Fruit fly (Drosophila melanogaster) whole organism, pupa: ENCODE measurements around the gene CG18746.
A peak's percentile ranks its signal among the peaks of the same experiment; 100 is the strongest.

ENCODE experiments used
- CG10348 ChIP-seq: fragments of 200-800 bp; sonication (Bioruptor generic); IDR thresholded peaks from 2 replicates; pipeline ENCODE4 v1.3.6; 2022; ENCODE audit warnings: missing biosample characterization, missing genetic modification characterization
- CG12605 ChIP-seq: fragments of 200-800 bp; sonication (Bioruptor generic); IDR thresholded peaks from 2 replicates; pipeline ENCODE4 v1.3.6; 2022; ENCODE audit warnings: missing biosample characterization, missing genetic modification characterization
- CG13204 ChIP-seq: fragments of 200-800 bp; sonication (Bioruptor generic); optimal IDR thresholded peaks from 2 replicates; lab custom pipeline; 2018; ENCODE audit warnings: missing biosample characterization, mild to moderate bottlenecking, missing genetic modification characterization, moderate library complexity
- CG14655 ChIP-seq: fragments of 200-800 bp; sonication (Bioruptor generic); optimal IDR thresholded peaks from 3 replicates; lab custom pipeline; 2017; ENCODE audit warnings: mild to moderate bottlenecking, missing biosample characterization, missing genetic modification reagents, missing genetic modification characterization
- CG15710 ChIP-seq: fragments of 200-800 bp; sonication (Bioruptor generic); optimal IDR thresholded peaks from 2 replicates; lab custom pipeline; 2018; ENCODE audit warnings: missing biosample characterization, mild to moderate bottlenecking, missing genetic modification characterization, moderate library complexity
- CG17806 ChIP-seq: fragments of 200-800 bp; sonication (Bioruptor generic); optimal IDR thresholded peaks from 2 replicates; lab custom pipeline; 2018; ENCODE audit warnings: missing biosample characterization, mild to moderate bottlenecking, missing genetic modification characterization, moderate library complexity
- CG32121 ChIP-seq: fragments of 200-800 bp; sonication (Bioruptor generic); IDR thresholded peaks from 2 replicates; pipeline ENCODE4 v1.3.6; 2022; ENCODE audit warnings: missing biosample characterization, missing genetic modification characterization
- CG34367 ChIP-seq: fragments of 200-800 bp; sonication (Bioruptor generic); optimal IDR thresholded peaks from 2 replicates; lab custom pipeline; 2018; ENCODE audit warnings: missing biosample characterization, mild to moderate bottlenecking, missing genetic modification characterization
- CG4496 ChIP-seq: fragments of 200-800 bp; sonication (Bioruptor generic); IDR thresholded peaks from 3 replicates; pipeline ENCODE4 v1.3.6; 2022; ENCODE audit warnings: missing biosample characterization, missing genetic modification characterization
- CG8159 ChIP-seq: fragments of 200-800 bp; sonication (Bioruptor generic); optimal IDR thresholded peaks from 3 replicates; lab custom pipeline; 2018; ENCODE audit warnings: missing biosample characterization, mild to moderate bottlenecking, missing genetic modification characterization, moderate library complexity
- CG8301 ChIP-seq: fragments of 200-800 bp; sonication (Bioruptor generic); optimal IDR thresholded peaks from 2 replicates; lab custom pipeline; 2018; ENCODE audit warnings: missing biosample characterization, mild to moderate bottlenecking, missing genetic modification characterization
- CG9948 ChIP-seq: fragments of 200-800 bp; sonication (Bioruptor generic); optimal IDR thresholded peaks from 2 replicates; lab custom pipeline; 2018; ENCODE audit warnings: missing biosample characterization, mild to moderate bottlenecking, missing genetic modification characterization, moderate library complexity
- D1 ChIP-seq: fragments of 200-800 bp; sonication (Bioruptor generic); optimal IDR thresholded peaks from 2 replicates; lab custom pipeline; 2018; ENCODE audit warnings: missing biosample characterization, mild to moderate bottlenecking, missing genetic modification characterization, moderate library complexity
- EcR ChIP-seq: fragments of 200-800 bp; sonication (Bioruptor generic); optimal IDR thresholded peaks from 3 replicates; lab custom pipeline; 2019; ENCODE audit warnings: missing biosample characterization, missing genetic modification characterization, mild to moderate bottlenecking, moderate library complexity, missing genetic modification reagents
- Ets98B ChIP-seq: fragments of 200-800 bp; sonication (Bioruptor generic); IDR thresholded peaks from 2 replicates; pipeline ENCODE4 v1.3.6; 2022; ENCODE audit warnings: missing biosample characterization, missing genetic modification characterization
- Pif1A ChIP-seq: fragments of 200-800 bp; sonication (Bioruptor generic); optimal IDR thresholded peaks from 3 replicates; lab custom pipeline; 2016; ENCODE audit warnings: missing biosample characterization, missing genetic modification characterization
- Pif1B ChIP-seq: fragments of 200-800 bp; sonication (Bioruptor generic); optimal IDR thresholded peaks from 3 replicates; lab custom pipeline; 2016; ENCODE audit warnings: missing biosample characterization, missing genetic modification characterization
- Snoo ChIP-seq: fragments of 200-800 bp; sonication (Bioruptor generic); optimal IDR thresholded peaks from 3 replicates; lab custom pipeline; 2017; ENCODE audit warnings: missing biosample characterization, mild to moderate bottlenecking, missing genetic modification characterization, inconsistent platforms
- fd96Ca ChIP-seq: fragments of 200-800 bp; sonication (Bioruptor generic); IDR thresholded peaks from 3 replicates; pipeline ENCODE4 v1.3.6; 2022; ENCODE audit warnings: missing biosample characterization, missing genetic modification characterization
- gl ChIP-seq: fragments of 200-800 bp; sonication (Bioruptor generic); optimal IDR thresholded peaks from 2 replicates; lab custom pipeline; 2018; ENCODE audit warnings: missing biosample characterization, mild to moderate bottlenecking, missing genetic modification characterization
- rn ChIP-seq: fragments of 200-800 bp; sonication (Bioruptor generic); IDR thresholded peaks from 2 replicates; pipeline ENCODE4 v1.3.6; 2022; ENCODE audit warnings: missing biosample characterization, missing genetic modification characterization

Gene CG18746

DNA sequence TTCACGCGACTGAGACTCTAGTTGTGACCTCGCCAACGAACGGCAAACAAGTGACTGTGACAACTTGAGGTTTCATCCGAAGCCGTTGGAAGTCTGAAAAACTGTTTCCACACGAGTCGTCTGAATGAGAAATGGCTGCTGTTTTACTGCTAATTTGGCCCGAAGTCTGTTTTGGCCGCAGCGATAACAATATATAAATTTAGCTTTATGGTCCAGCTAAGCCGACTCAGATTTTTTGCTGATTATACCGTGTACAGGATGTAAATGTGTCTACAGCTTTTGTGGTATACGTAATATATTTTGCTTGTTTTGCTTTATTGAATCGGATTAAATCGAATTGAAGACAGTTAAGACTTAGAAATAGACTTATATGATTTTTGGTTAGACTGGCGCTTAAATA is 14.3 kb upstream of the CG18746 start, which contains the start of gene CG18268:
CG18268 (minus strand) TSS at position 101 of the 400 bp plus-strand sequence.
- no peak for TF ChIP-seq CG34367 (tag; lab: Kevin White, UChicago)
- TF ChIP-seq CG4496 (GFP tag; lab: Robert Waterston, UW), result no peak
- no peak for TF ChIP-seq fd96Ca (GFP tag; lab: Robert Waterston, UW)
- TF ChIP-seq CG9948 (tag; lab: Kevin White, UChicago), result no peak
- TF ChIP-seq gl (tag; lab: Kevin White, UChicago), result no peak
- no peak for TF ChIP-seq EcR
- TF ChIP-seq CG8301 (tag; lab: Kevin White, UChicago), result no peak
- no peak for TF ChIP-seq Pif1B
- TF ChIP-seq CG10348 (GFP tag; lab: Robert Waterston, UW), result no peak
- TF ChIP-seq CG13204, result no peak
- TF ChIP-seq D1 (tag; lab: Kevin White, UChicago), result no peak
- no peak for TF ChIP-seq CG12605 (GFP tag; lab: Robert Waterston, UW)
- TF ChIP-seq rn, result no peak
- TF ChIP-seq Pif1A (GFP tag; lab: Kevin White, UChicago), result no peak

DNA sequence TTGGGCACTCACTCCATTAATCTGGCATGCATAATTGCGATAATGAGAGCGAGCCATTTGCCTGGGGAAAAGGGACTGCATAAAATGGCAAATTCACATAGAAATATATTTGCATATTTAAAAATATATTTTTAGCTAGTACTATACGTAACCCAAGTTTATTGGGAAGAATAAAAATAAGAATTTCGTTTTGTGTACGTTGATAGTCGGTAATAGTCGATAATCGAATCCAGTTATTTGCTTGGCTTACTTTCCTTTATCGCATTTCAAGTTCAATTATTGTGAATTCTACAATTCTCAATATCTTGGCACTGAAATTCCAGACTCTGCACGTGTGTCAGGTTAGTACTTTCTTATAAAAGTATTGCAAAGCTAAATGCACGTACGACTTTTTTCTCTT is 12.7 kb upstream of the CG18746 start, which contains the start of gene CG3014:
CG3014 (minus strand) TSS at position 101 of the 400 bp plus-strand sequence.
- TF ChIP-seq CG14655 (GFP tag; lab: Kevin White, UChicago), result no peak
- no peak for TF ChIP-seq fd96Ca (GFP tag; lab: Robert Waterston, UW)
- no peak for TF ChIP-seq CG12605 (GFP tag; lab: Robert Waterston, UW)
- no peak for TF ChIP-seq Pif1A (GFP tag; lab: Kevin White, UChicago)
- TF ChIP-seq CG32121 (GFP tag; lab: Robert Waterston, UW), result no peak
- TF ChIP-seq Snoo (tag; lab: Kevin White, UChicago), result no peak
- TF ChIP-seq CG8159 (tag; lab: Kevin White, UChicago), result no peak
- no peak for TF ChIP-seq EcR
- no peak for TF ChIP-seq rn
- TF ChIP-seq CG17806 (tag; lab: Kevin White, UChicago), result no peak
- no peak for TF ChIP-seq Pif1B
- TF ChIP-seq D1 (tag; lab: Kevin White, UChicago), result no peak
- no peak for TF ChIP-seq gl (tag; lab: Kevin White, UChicago)
- TF ChIP-seq Ets98B (GFP tag; lab: Robert Waterston, UW), result no peak
- no peak for TF ChIP-seq CG4496 (GFP tag; lab: Robert Waterston, UW)
- TF ChIP-seq CG34367 (tag; lab: Kevin White, UChicago), result no peak
- no peak for TF ChIP-seq CG8301 (tag; lab: Kevin White, UChicago)
- no peak for TF ChIP-seq CG15710 (tag; lab: Kevin White, UChicago)
- TF ChIP-seq CG13204, result no peak
- TF ChIP-seq CG9948 (tag; lab: Kevin White, UChicago), result no peak

DNA sequence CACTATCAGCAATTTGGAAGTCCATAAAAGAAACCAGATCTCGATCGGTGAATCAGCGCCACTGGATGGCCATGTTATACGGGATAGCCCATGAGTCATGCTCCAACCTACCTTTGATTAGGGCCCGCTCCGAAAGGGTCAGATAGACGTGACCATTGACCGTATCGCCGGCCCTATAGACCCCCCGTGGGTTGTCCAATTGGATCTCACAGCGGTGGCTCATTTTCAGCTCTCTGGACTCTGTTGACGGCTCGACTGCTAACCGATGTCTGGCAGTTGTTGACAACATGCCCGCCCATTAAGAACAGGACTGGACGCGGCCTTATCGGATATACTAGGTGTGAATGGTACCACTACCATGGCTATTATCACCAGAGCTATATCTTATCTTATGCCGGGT is 8.5 kb upstream of the CG18746 start, which contains the start of gene CG18744:
CG18744 (minus strand) TSS at position 247 of the 400 bp plus-strand sequence.
- no peak for TF ChIP-seq CG8301 (tag; lab: Kevin White, UChicago)
- no peak for TF ChIP-seq Ets98B (GFP tag; lab: Robert Waterston, UW)
- no peak for TF ChIP-seq gl (tag; lab: Kevin White, UChicago)
- TF ChIP-seq EcR, result no peak
- TF ChIP-seq CG13204, result no peak
- TF ChIP-seq CG9948 (tag; lab: Kevin White, UChicago), result no peak
- TF ChIP-seq fd96Ca (GFP tag; lab: Robert Waterston, UW), result no peak
- no peak for TF ChIP-seq CG15710 (tag; lab: Kevin White, UChicago)
- TF ChIP-seq CG17806 (tag; lab: Kevin White, UChicago), result no peak
- no peak for TF ChIP-seq CG8159 (tag; lab: Kevin White, UChicago)
- no peak for TF ChIP-seq D1 (tag; lab: Kevin White, UChicago)
- TF ChIP-seq CG12605 (GFP tag; lab: Robert Waterston, UW), result no peak
- TF ChIP-seq, all 21 proteins: peak for 0

DNA sequence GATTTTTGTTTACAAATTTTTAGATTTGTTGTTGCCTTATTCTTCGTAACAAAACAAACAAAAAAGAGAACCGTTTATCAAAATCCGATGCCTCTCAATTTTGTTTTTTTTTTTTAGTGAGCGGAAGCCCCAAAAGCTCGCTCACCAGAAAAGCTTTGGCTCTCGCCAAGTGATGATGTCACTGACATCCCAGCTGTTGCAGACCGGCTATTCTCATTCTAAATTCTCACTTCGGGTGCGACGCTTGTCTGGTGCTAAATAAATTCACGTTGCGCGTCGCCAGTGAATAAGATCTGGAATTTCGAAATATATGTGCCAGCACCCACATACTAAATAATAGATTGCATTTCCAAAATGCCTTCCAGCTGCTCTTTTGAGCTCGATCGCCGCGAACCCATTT is 3.9 kb upstream of the CG18746 start, which contains the start of gene CG2641:
CG2641 (plus strand) TSS at position 215 of the 400 bp plus-strand sequence.
- TF ChIP-seq CG13204, result peak; percentile 43
- no peak for TF ChIP-seq CG17806 (tag; lab: Kevin White, UChicago)
- peak; percentile 36 for TF ChIP-seq CG8159 (tag; lab: Kevin White, UChicago)
- TF ChIP-seq fd96Ca (GFP tag; lab: Robert Waterston, UW), result peak; percentile 69; the same call in 2 of the 3 replicates
- peak; percentile 63 for TF ChIP-seq gl (tag; lab: Kevin White, UChicago)
- no peak for TF ChIP-seq CG15710 (tag; lab: Kevin White, UChicago)
- TF ChIP-seq rn, result no peak
- TF ChIP-seq Ets98B (GFP tag; lab: Robert Waterston, UW), result peak; percentile 87
- peak; percentile 77 for TF ChIP-seq EcR
- no peak for TF ChIP-seq Snoo (tag; lab: Kevin White, UChicago)
- TF ChIP-seq CG8301 (tag; lab: Kevin White, UChicago), result no peak
- TF ChIP-seq Pif1B, result peak; percentile 53
- peak; percentile 53 for TF ChIP-seq CG14655 (GFP tag; lab: Kevin White, UChicago)
- peak; percentile 86 for TF ChIP-seq CG32121 (GFP tag; lab: Robert Waterston, UW)
- TF ChIP-seq CG9948 (tag; lab: Kevin White, UChicago), result no peak
- TF ChIP-seq CG4496 (GFP tag; lab: Robert Waterston, UW), result peak; percentile 90
- peak; percentile 52 for TF ChIP-seq CG34367 (tag; lab: Kevin White, UChicago)
- TF ChIP-seq CG10348 (GFP tag; lab: Robert Waterston, UW), result no peak
- TF ChIP-seq CG12605 (GFP tag; lab: Robert Waterston, UW), result peak; percentile 93
- peak; percentile 54 for TF ChIP-seq Pif1A (GFP tag; lab: Kevin White, UChicago)
- no peak for TF ChIP-seq D1 (tag; lab: Kevin White, UChicago)
- TF ChIP-seq, all 21 proteins: peak for 13

DNA sequence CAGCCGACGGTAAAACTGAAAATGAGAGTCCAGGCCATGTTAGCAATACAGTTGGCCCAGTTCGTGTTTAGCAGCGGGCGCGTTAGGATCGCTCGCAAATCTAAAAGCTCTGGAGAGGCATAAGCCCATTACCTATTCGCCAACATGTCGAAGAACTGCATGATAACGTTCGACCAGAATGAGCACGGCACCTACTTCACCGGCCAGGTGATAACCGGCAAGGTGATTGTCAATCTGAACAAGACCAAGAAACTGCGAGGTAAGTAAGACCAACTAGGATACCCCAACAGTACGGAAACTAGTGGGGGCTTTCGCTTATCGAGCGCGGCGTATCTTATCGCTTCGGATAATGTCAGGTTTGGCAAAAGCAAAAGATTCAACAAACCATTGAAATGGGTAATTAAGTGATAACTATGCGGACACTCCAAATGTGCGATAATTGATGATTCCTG is 622 bp upstream of the CG18746 start, which contains the start of gene CG10086:
CG10086 (plus strand) TSS at position 51 of the 452 bp plus-strand sequence.
- TF ChIP-seq CG17806 (tag; lab: Kevin White, UChicago) (no peak), CG15710 (tag; lab: Kevin White, UChicago) (no peak), Pif1B (no peak), rn (no peak), Pif1A (GFP tag; lab: Kevin White, UChicago) (no peak), CG13204 (no peak), Ets98B (GFP tag; lab: Robert Waterston, UW) (no peak), CG12605 (GFP tag; lab: Robert Waterston, UW) (no peak), CG34367 (tag; lab: Kevin White, UChicago) (no peak), fd96Ca (GFP tag; lab: Robert Waterston, UW) (no peak)
- TF ChIP-seq, all 21 proteins: peak for 0
